Worm (Caenorhabditis elegans): ENCODE measurements around the gene K10B4.3.

Gene K10B4.3

ce11 chrII:79166-79565 is 41.9 kb downstream of the K10B4.3 start, which contains the start of gene C23H3.9:
Gene C23H3.9 (minus strand): TSS chrII:79266.
- no peak for TF ChIP-seq snpc-4 (GFP tag; optimal IDR thresholded peaks at IDR 0.05)
- no peak for TF ChIP-seq snpc-4 (tag; optimal IDR thresholded peaks at IDR 0.05)
- TF ChIP-seq pbrm-1 (GFP tag; IDR thresholded peaks at IDR 0.05), result no peak

- TF ChIP-seq nhr-80 (tag; optimal IDR thresholded peaks at IDR 0.05), result peak; percentile 82
- no peak for TF ChIP-seq ccch-3 (GFP tag; optimal IDR thresholded peaks at IDR 0.05)
- TF ChIP-seq dox-1 (GFP tag; IDR thresholded peaks at IDR 0.05), result 0 out of 2 replicates have a peak, but pooled peaks have one; percentile 22
- TF ChIP-seq nfya-2 (GFP tag; IDR thresholded peaks at IDR 0.05), result no peak
- no peak for TF ChIP-seq gei-17 (GFP tag; optimal IDR thresholded peaks at IDR 0.05)
- TF ChIP-seq ekl-4 (GFP tag; IDR thresholded peaks at IDR 0.05), result no peak
- TF ChIP-seq aptf-3 (GFP tag; IDR thresholded peaks at IDR 0.05), result no peak
These were observed 44.4 kb downstream of the K10B4.3 start for ce11 chrII:76662-77061.

DNA sequence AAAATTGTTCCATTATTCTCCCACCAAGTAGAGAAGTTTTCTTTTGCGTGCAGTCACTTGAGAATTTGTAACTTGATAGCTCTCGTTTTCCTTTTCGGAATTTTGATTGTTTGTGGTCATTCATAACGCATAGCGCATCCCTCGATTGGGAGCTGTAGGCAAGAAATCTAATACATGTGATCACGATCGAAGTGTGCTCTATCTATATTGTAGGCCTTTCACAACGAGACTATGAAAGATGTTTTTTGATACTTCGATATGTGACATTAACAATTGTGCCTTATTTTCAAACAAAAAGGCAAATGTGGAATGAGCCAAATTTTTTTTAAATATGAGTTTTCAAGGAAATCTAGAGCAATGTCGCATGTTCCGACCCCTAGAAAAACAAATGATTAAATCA is 45.2 kb downstream of the K10B4.3 start:
- TF ChIP-seq tbx-9 (tag; optimal IDR thresholded peaks at IDR 0.05; ENCODE audit: borderline replicate concordance) (no peak), snpc-3.4 (tag; optimal IDR thresholded peaks at IDR 0.05) (no peak), efl-1 (GFP tag; optimal IDR thresholded peaks at IDR 0.05) (no peak), rcor-1 (GFP tag; IDR thresholded peaks at IDR 0.05) (no peak)

- TF ChIP-seq F22D6.2 (tag; optimal IDR thresholded peaks at IDR 0.05) (no peak), mcd-1 (GFP tag; IDR thresholded peaks at IDR 0.05) (no peak), ceh-58 (GFP tag; IDR thresholded peaks at IDR 0.05) (no peak), nhr-80 (tag; optimal IDR thresholded peaks at IDR 0.05) (no peak), F49E8.2 (tag; optimal IDR thresholded peaks at IDR 0.05; ENCODE audit: insufficient read depth) (no peak), sdz-38 (tag; optimal IDR thresholded peaks at IDR 0.05) (no peak), ceh-40 (GFP tag; IDR thresholded peaks at IDR 0.05) (no peak), aptf-3 (GFP tag; IDR thresholded peaks at IDR 0.05) (no peak), ztf-22 (GFP tag; optimal IDR thresholded peaks at IDR 0.05) (no peak), B0261.1 (tag; optimal IDR thresholded peaks at IDR 0.05) (no peak)
These were observed 47.1 kb downstream of the K10B4.3 start for ce11 chrII:73892-74291.

ce11 chrII:73329-73728 is 47.7 kb downstream of the K10B4.3 start:
- no peak for TF ChIP-seq ztf-18 (tag; optimal IDR thresholded peaks at IDR 0.05)
- TF ChIP-seq F33H1.4 (GFP tag; IDR thresholded peaks at IDR 0.05), result no peak
- TF ChIP-seq nfya-2 (GFP tag; IDR thresholded peaks at IDR 0.05), result no peak
- no peak for TF ChIP-seq ceh-40 (GFP tag; IDR thresholded peaks at IDR 0.05)
- TF ChIP-seq mes-4 (tag; optimal IDR thresholded peaks at IDR 0.05), result no peak
- no peak for TF ChIP-seq bed-1 (GFP tag; IDR thresholded peaks at IDR 0.05)
- TF ChIP-seq T26A5.8 (tag; optimal IDR thresholded peaks at IDR 0.05), result no peak
- no peak for TF ChIP-seq unc-130 (GFP tag; optimal IDR thresholded peaks at IDR 0.05)
- no peak for TF ChIP-seq ekl-4 (GFP tag; IDR thresholded peaks at IDR 0.05)
- TF ChIP-seq hmg-1.2 (GFP tag; IDR thresholded peaks at IDR 0.05), result no peak
- no peak for TF ChIP-seq snpc-1.3 (tag; optimal IDR thresholded peaks at IDR 0.05; ENCODE audit: insufficient read depth)
- no peak for TF ChIP-seq ZK185.1 (tag; optimal IDR thresholded peaks at IDR 0.05; ENCODE audit: poor library complexity, severe bottlenecking)
- no peak for TF ChIP-seq K11D2.4 (GFP tag; IDR thresholded peaks at IDR 0.05)
- TF ChIP-seq repo-1 (tag; optimal IDR thresholded peaks at IDR 0.05), result no peak
- no peak for TF ChIP-seq atf-7 (tag; optimal IDR thresholded peaks at IDR 0.05)
- TF ChIP-seq ceh-100 (GFP tag; IDR thresholded peaks at IDR 0.05), result no peak
- TF ChIP-seq nhr-80 (tag; optimal IDR thresholded peaks at IDR 0.05), result no peak
